Worm (Caenorhabditis elegans): ENCODE data around the gene tag-290.

DNA sequence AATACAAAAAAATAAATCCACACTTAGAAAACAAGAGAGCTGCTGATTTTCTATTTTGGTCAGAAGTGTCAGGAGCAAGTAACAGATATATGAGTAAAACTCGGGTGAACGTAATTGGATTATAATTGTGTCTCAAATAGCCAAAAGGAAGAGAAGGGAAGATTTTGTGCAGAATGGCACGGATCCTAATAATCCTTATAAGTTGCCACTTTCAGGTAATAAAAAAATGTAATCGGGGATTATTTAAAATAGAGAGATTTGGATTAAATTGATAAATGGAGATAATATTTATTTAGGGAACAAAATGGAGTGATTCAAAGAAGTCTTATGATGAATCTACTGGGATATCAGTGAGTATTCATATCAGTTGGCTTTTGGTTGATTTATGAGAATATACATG is 11.8 kb downstream of the tag-290 start:
- no peak for TF ChIP-seq nhr-28 (tag; optimal IDR thresholded peaks at IDR 0.05)
- no peak for TF ChIP-seq nhr-237 (tag; optimal IDR thresholded peaks at IDR 0.05)
- TF ChIP-seq pha-4 (tag; optimal IDR thresholded peaks at IDR 0.05) = no peak
- no peak for TF ChIP-seq elt-1 (tag; optimal IDR thresholded peaks at IDR 0.05; ENCODE audit: borderline replicate concordance, insufficient read depth)
- no peak for TF ChIP-seq lin-13 (tag; optimal IDR thresholded peaks at IDR 0.05)
- no peak for TF ChIP-seq mab-5 (tag; optimal IDR thresholded peaks at IDR 0.05)
- peak; percentile 4 for TF ChIP-seq ces-1 (GFP tag; optimal IDR thresholded peaks at IDR 0.05)
- no peak for TF ChIP-seq ztf-11 (tag; optimal IDR thresholded peaks at IDR 0.05)
- no peak for TF ChIP-seq zip-8 (tag; optimal IDR thresholded peaks at IDR 0.05)
